Fruit fly (Drosophila melanogaster) whole organism: ENCODE data around the gene CG42571.

ENCODE experiments used
- CG8478 ChIP-seq: fragments of >200 bp; optimal IDR thresholded peaks from 2 replicates; lab custom pipeline; 2018; ENCODE audit warnings: inconsistent platforms
- Dll ChIP-seq: fragments of >200 bp; optimal IDR thresholded peaks from 2 replicates; lab custom pipeline; 2017
- EcR ChIP-seq, 2 experiments: fragments of >200 bp; optimal IDR thresholded peaks; 2 replicates each; lab custom pipeline; 2017; ENCODE audit warnings: missing biosample characterization in 2 of 2, missing genetic modification characterization in 2 of 2, missing genetic modification reagents in 2 of 2
- pan ChIP-seq: fragments of >200 bp; optimal IDR thresholded peaks from 2 replicates; lab custom pipeline; 2017
- psq ChIP-seq: fragments of >200 bp; optimal IDR thresholded peaks from 2 replicates; lab custom pipeline; 2017
- usp ChIP-seq: fragments of >200 bp; optimal IDR thresholded peaks from 2 replicates; lab custom pipeline; 2017; ENCODE audit warnings: missing biosample characterization, missing genetic modification characterization, mixed read lengths

dm6 chr3L:15752786-15753185 lies 36.5 kb downstream of the CG42571 start:
- TF ChIP-seq psq (lab: Kevin White, UChicago) (no peak), CG8478 (lab: Kevin White, UChicago) (no peak), usp (GFP tag; lab: Kevin White, UChicago) (no peak), pan (lab: Kevin White, UChicago) (no peak), EcR (GFP tag; optimal IDR thresholded peaks at IDR 0.05; lab: Kevin White, UChicago) (no peak), Dll (no peak)
